Worm (Caenorhabditis elegans) whole organism, late embryonic: Measurements from ENCODE around the gene R193.1.

Experiments
- F13H6.1 ChIP-seq: sonication (generic microtip); optimal IDR thresholded peaks from 2 replicates; lab custom pipeline; 2016; ENCODE audit warnings: missing genetic modification characterization, missing compliant biosample characterization
- K09A11.1 ChIP-seq: sonication (generic microtip); optimal IDR thresholded peaks from 2 replicates; lab custom pipeline; 2017; ENCODE audit warnings: antibody characterized with exemption, mild to moderate bottlenecking, missing genetic modification characterization, missing compliant biosample characterization; ENCODE audit not compliant: insufficient read depth
- T23F11.4 ChIP-seq: fragments of 200-800 bp; sonication (Bioruptor generic); optimal IDR thresholded peaks from 2 replicates; lab custom pipeline; 2018; ENCODE audit warnings: mild to moderate bottlenecking, missing genetic modification characterization, missing compliant biosample characterization
- Y22D7AL.16 ChIP-seq: sonication (generic microtip); optimal IDR thresholded peaks from 2 replicates; lab custom pipeline; 2016; ENCODE audit warnings: missing genetic modification characterization, missing compliant biosample characterization
- ahr-1 ChIP-seq: sonication (generic microtip); optimal IDR thresholded peaks from 2 replicates; lab custom pipeline; 2016; ENCODE audit warnings: missing genetic modification characterization, missing compliant biosample characterization
- ama-1 ChIP-seq: fragments of 150-350 bp; optimal IDR thresholded peaks from 2 replicates; lab custom pipeline; 2014
- ceh-18 ChIP-seq: sonication (generic microtip); optimal IDR thresholded peaks from 2 replicates; lab custom pipeline; 2016; ENCODE audit warnings: missing genetic modification characterization, missing compliant biosample characterization
- ceh-19 ChIP-seq: fragments of 200-800 bp; sonication (Bioruptor generic); optimal IDR thresholded peaks from 2 replicates; lab custom pipeline; 2018; ENCODE audit warnings: mild to moderate bottlenecking, missing genetic modification characterization, missing compliant biosample characterization
- ceh-2 ChIP-seq: sonication (generic microtip); optimal IDR thresholded peaks from 2 replicates; lab custom pipeline; 2016; ENCODE audit warnings: missing genotype, missing genetic modification characterization, missing compliant biosample characterization
- ceh-22 ChIP-seq: sonication (generic microtip); optimal IDR thresholded peaks from 2 replicates; lab custom pipeline; 2017; ENCODE audit warnings: missing biosample characterization, missing genetic modification characterization
- ceh-34 ChIP-seq: sonication (generic microtip); optimal IDR thresholded peaks from 2 replicates; lab custom pipeline; 2016; ENCODE audit warnings: mild to moderate bottlenecking, missing genetic modification characterization, missing compliant biosample characterization
- ceh-45 ChIP-seq: fragments of 200-800 bp; sonication (Bioruptor generic); IDR thresholded peaks from 2 replicates; pipeline ENCODE4 v1.3.6; 2022; ENCODE audit warnings: missing genetic modification reagents, missing genetic modification characterization, missing compliant biosample characterization
- ceh-48 ChIP-seq: sonication (generic microtip); optimal IDR thresholded peaks from 2 replicates; lab custom pipeline; 2016; ENCODE audit warnings: missing genetic modification characterization, inconsistent platforms, missing compliant biosample characterization
- ceh-6 ChIP-seq: fragments of 200-800 bp; sonication (Bioruptor generic); optimal IDR thresholded peaks from 2 replicates; lab custom pipeline; 2018; ENCODE audit warnings: mild to moderate bottlenecking, missing genetic modification characterization, missing compliant biosample characterization
- ceh-9 ChIP-seq: sonication (generic microtip); optimal IDR thresholded peaks from 2 replicates; lab custom pipeline; 2016; ENCODE audit warnings: mild to moderate bottlenecking, missing genetic modification characterization, inconsistent platforms, missing compliant biosample characterization
- che-1 ChIP-seq: sonication (generic microtip); optimal IDR thresholded peaks from 2 replicates; lab custom pipeline; 2016; ENCODE audit warnings: mild to moderate bottlenecking, missing genetic modification characterization, missing compliant biosample characterization
- dmd-4 ChIP-seq: sonication (generic microtip); optimal IDR thresholded peaks from 2 replicates; lab custom pipeline; 2016; ENCODE audit warnings: borderline replicate concordance, missing genetic modification characterization, missing compliant biosample characterization
- dve-1 ChIP-seq: sonication (generic microtip); optimal IDR thresholded peaks from 2 replicates; lab custom pipeline; 2017; ENCODE audit warnings: antibody characterized with exemption, mild to moderate bottlenecking, missing genetic modification characterization, missing compliant biosample characterization
- elt-2 ChIP-seq: sonication (generic microtip); optimal IDR thresholded peaks from 2 replicates; lab custom pipeline; 2016; ENCODE audit warnings: missing genetic modification reagents, missing genetic modification characterization, missing compliant biosample characterization
- ets-4 ChIP-seq: sonication (generic microtip); optimal IDR thresholded peaks from 2 replicates; lab custom pipeline; 2016; ENCODE audit warnings: missing genetic modification characterization, missing compliant biosample characterization
- fax-1 ChIP-seq: sonication (generic microtip); optimal IDR thresholded peaks from 2 replicates; lab custom pipeline; 2016; ENCODE audit warnings: missing genotype, missing genetic modification characterization, missing compliant biosample characterization
- fkh-6 ChIP-seq: sonication (generic microtip); optimal IDR thresholded peaks from 2 replicates; lab custom pipeline; 2016; ENCODE audit warnings: missing genetic modification characterization, missing compliant biosample characterization
- gmeb-2 ChIP-seq: sonication (generic microtip); optimal IDR thresholded peaks from 2 replicates; lab custom pipeline; 2016; ENCODE audit warnings: missing genetic modification characterization, inconsistent platforms, missing compliant biosample characterization
- hlh-30 ChIP-seq: sonication (generic microtip); optimal IDR thresholded peaks from 2 replicates; lab custom pipeline; 2017; ENCODE audit warnings: antibody characterized with exemption, missing genetic modification characterization, missing compliant biosample characterization; ENCODE audit not compliant: insufficient read depth
- hlh-6 ChIP-seq: sonication (generic microtip); optimal IDR thresholded peaks from 2 replicates; lab custom pipeline; 2016; ENCODE audit warnings: missing genotype, missing genetic modification characterization, missing compliant biosample characterization
- hlh-8 ChIP-seq: sonication (generic microtip); optimal IDR thresholded peaks from 2 replicates; lab custom pipeline; 2016; ENCODE audit warnings: missing genotype, missing genetic modification characterization, missing compliant biosample characterization
- lin-11 ChIP-seq: fragments of 200-800 bp; sonication (Bioruptor generic); optimal IDR thresholded peaks from 2 replicates; lab custom pipeline; 2018; ENCODE audit warnings: mild to moderate bottlenecking, missing genetic modification characterization, missing compliant biosample characterization
- nfya-1 ChIP-seq: sonication (generic microtip); optimal IDR thresholded peaks from 2 replicates; lab custom pipeline; 2017; ENCODE audit warnings: missing genetic modification characterization, mild to moderate bottlenecking, missing compliant biosample characterization, antibody characterized with exemption, moderate library complexity
- nhr-232 ChIP-seq: sonication (generic microtip); optimal IDR thresholded peaks from 2 replicates; lab custom pipeline; 2016; ENCODE audit warnings: missing genetic modification characterization, missing compliant biosample characterization
- odd-2 ChIP-seq: sonication (generic microtip); optimal IDR thresholded peaks from 2 replicates; lab custom pipeline; 2017; ENCODE audit warnings: antibody characterized with exemption, mild to moderate bottlenecking, missing genetic modification characterization, missing compliant biosample characterization
- pat-9 ChIP-seq: fragments of 200-800 bp; sonication (Bioruptor generic); optimal IDR thresholded peaks from 2 replicates; lab custom pipeline; 2018; ENCODE audit warnings: mild to moderate bottlenecking, missing genetic modification characterization, moderate library complexity, missing compliant biosample characterization
- pax-1 ChIP-seq: fragments of 150-350 bp; optimal IDR thresholded peaks from 2 replicates; lab custom pipeline; 2014; ENCODE audit warnings: missing biosample characterization, missing genetic modification characterization
- pha-2 ChIP-seq: sonication (generic microtip); optimal IDR thresholded peaks from 2 replicates; lab custom pipeline; 2017; ENCODE audit warnings: mild to moderate bottlenecking, missing genetic modification characterization, missing compliant biosample characterization
- pqm-1 ChIP-seq: sonication (generic microtip); optimal IDR thresholded peaks from 2 replicates; lab custom pipeline; 2016; ENCODE audit warnings: missing genetic modification characterization, missing compliant biosample characterization
- ref-2 ChIP-seq: sonication (generic microtip); optimal IDR thresholded peaks from 2 replicates; lab custom pipeline; 2016; ENCODE audit warnings: missing genetic modification characterization, missing compliant biosample characterization
- sdc-2 ChIP-seq: sonication (generic microtip); optimal IDR thresholded peaks from 2 replicates; lab custom pipeline; 2016; ENCODE audit warnings: missing genotype, missing genetic modification characterization, missing compliant biosample characterization
- sox-2 ChIP-seq: fragments of 200-800 bp; sonication (Bioruptor generic); IDR thresholded peaks from 2 replicates; pipeline ENCODE4 v1.3.6; 2022; ENCODE audit warnings: missing genetic modification reagents, missing genetic modification characterization, missing compliant biosample characterization
- sox-4 ChIP-seq: sonication (generic microtip); optimal IDR thresholded peaks from 2 replicates; lab custom pipeline; 2017; ENCODE audit warnings: mild to moderate bottlenecking, missing genetic modification characterization, inconsistent platforms, missing compliant biosample characterization
- unc-3 ChIP-seq, 2 experiments: fragments of 200-800 bp in 1 of 2; sonication (Bioruptor generic) in 1 of 2; sonication (generic microtip) in 1 of 2; conservative IDR thresholded peaks in 1 of 2; optimal IDR thresholded peaks in 1 of 2; 2 replicates each; pipeline versions ENCODE4 v1.3.6 to Lab custom; 2016 to 2022; ENCODE audit warnings: missing compliant biosample characterization in 2 of 2, missing genetic modification characterization in 2 of 2, missing genetic modification reagents in 1 of 2
- unc-55 ChIP-seq: sonication (generic microtip); optimal IDR thresholded peaks from 2 replicates; lab custom pipeline; 2017; ENCODE audit warnings: missing biosample characterization, missing genetic modification reagents, missing genetic modification characterization
- unc-86 ChIP-seq: sonication (generic microtip); optimal IDR thresholded peaks from 2 replicates; lab custom pipeline; 2016; ENCODE audit warnings: missing genetic modification characterization, missing compliant biosample characterization

Gene R193.1

DNA sequence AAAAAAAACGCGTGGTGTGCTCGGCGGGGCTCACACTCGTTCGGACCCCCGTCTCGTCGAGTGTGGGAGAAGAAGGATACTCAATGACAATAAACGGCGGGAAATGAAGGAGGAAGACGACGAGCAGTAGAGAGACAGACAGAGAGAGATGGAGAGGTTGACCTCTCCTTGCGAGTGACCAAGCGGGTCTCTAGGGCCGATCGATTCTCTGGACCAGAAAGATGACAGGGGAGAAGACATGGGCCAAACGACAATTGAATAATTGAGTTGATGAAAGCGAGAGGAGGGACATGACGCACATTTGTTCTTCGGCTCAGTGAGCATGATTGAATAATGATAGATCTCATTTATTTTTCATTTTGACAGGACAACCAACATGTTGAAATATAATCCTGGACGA, 34.4 kb upstream of the R193.1 start (continued):
- TF ChIP-seq nfya-1 (tag; lab: Kevin White, UChicago) (peak; percentile 40), sox-4 (tag; lab: Kevin White, UChicago) (no peak), nhr-232 (tag; lab: Kevin White, UChicago) (no peak), odd-2 (no peak), unc-86 (no peak), K09A11.1 (tag; lab: Kevin White, UChicago) (no peak), ceh-19 (GFP tag; lab: Kevin White, UChicago) (no peak), F13H6.1 (tag; lab: Kevin White, UChicago) (peak; percentile 35), unc-55 (GFP tag; lab: Kevin White, UChicago) (peak; percentile 98), ets-4 (tag; lab: Kevin White, UChicago) (no peak), ceh-9 (tag; lab: Kevin White, UChicago) (no peak), ceh-6 (GFP tag; lab: Kevin White, UChicago) (no peak), ceh-45 (GFP tag; lab: Robert Waterston, UW) (no peak), ceh-18 (tag; lab: Kevin White, UChicago) (peak; percentile 40), lin-11 (tag; lab: Kevin White, UChicago) (no peak), ceh-34 (tag; lab: Kevin White, UChicago) (peak; percentile 66), ceh-48 (tag; lab: Kevin White, UChicago) (peak; percentile 75), T23F11.4 (GFP tag; lab: Kevin White, UChicago) (no peak), fkh-6 (peak; percentile 11), ahr-1 (tag; lab: Kevin White, UChicago) (no peak), Y22D7AL.16 (tag; lab: Kevin White, UChicago) (no peak), sdc-2 (tag; lab: Kevin White, UChicago) (peak; percentile 76), pha-2 (tag; lab: Kevin White, UChicago) (no peak), dve-1 (tag; lab: Kevin White, UChicago) (no peak), pax-1 (tag; lab: Kevin White, UChicago) (no peak), hlh-30 (tag; lab: Kevin White, UChicago) (peak; percentile 5), pqm-1 (tag; lab: Kevin White, UChicago) (no peak), hlh-6 (tag; lab: Kevin White, UChicago) (peak; percentile 63), ref-2 (tag; lab: Kevin White, UChicago) (peak; percentile 80), sox-2 (GFP tag; lab: Robert Waterston, UW) (no peak), dmd-4 (tag; lab: Kevin White, UChicago) (no peak), ama-1 (no peak), che-1 (no peak), fax-1 (tag; lab: Kevin White, UChicago) (no peak)

ce11 chrX:1121575-1121974, 33.2 kb upstream of the R193.1 start:
- TF ChIP-seq elt-2 (tag; lab: Kevin White, UChicago) (no peak), unc-3 (GFP tag; conservative IDR thresholded peaks at IDR 0.05; lab: Robert Waterston, UW) (no peak), unc-3 (tag; optimal IDR thresholded peaks at IDR 0.05; lab: Kevin White, UChicago) (no peak), gmeb-2 (no peak), hlh-8 (tag; lab: Kevin White, UChicago) (no peak), ceh-2 (tag; lab: Kevin White, UChicago) (no peak), pat-9 (tag; lab: Kevin White, UChicago) (no peak)

- TF ChIP-seq ceh-22 (tag; lab: Kevin White, UChicago): no peak
- TF ChIP-seq ceh-18 (tag; lab: Kevin White, UChicago): peak; percentile 12
- peak; percentile 25 for TF ChIP-seq unc-55 (GFP tag; lab: Kevin White, UChicago)
- TF ChIP-seq sox-4 (tag; lab: Kevin White, UChicago): no peak
Observed at ce11 chrX:1122198-1122597, 32.5 kb upstream of the R193.1 start.
